Worm (Caenorhabditis elegans): ENCODE measurements around the gene F07G6.2.
"Not testable (repeated sequence)": the region's sequence is repeated elsewhere in the genome, so short reads cannot be mapped to it uniquely, and the experiment has no call there.

DNA sequence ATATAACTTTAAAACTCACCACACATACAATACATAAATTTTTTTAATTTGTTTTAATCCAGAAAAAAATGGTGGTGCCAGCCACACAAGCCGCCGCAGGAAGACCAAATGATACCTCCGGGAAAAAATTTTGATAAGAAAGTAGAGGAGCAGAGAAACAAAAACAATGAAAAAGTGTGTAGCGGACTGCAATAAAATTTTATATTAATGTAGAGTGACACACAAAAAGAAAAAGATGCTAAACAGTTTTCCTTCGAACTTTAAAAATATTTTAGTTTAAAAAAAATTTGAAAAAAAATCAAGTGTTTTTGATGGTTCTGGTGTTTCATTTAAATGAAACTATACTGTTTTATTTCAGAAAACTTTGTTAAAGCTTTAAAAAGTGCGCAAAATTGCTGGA lies 37.2 kb upstream of the F07G6.2 start, which contains the start of gene C36C9.12:
- not testable (repeated sequence) for TF ChIP-seq W03F9.2, dao-5 (tag; optimal IDR thresholded peaks at IDR 0.05)
